1 fruit fly cellular context compared by ENCODE assay signal in the genomic region with DNA sequence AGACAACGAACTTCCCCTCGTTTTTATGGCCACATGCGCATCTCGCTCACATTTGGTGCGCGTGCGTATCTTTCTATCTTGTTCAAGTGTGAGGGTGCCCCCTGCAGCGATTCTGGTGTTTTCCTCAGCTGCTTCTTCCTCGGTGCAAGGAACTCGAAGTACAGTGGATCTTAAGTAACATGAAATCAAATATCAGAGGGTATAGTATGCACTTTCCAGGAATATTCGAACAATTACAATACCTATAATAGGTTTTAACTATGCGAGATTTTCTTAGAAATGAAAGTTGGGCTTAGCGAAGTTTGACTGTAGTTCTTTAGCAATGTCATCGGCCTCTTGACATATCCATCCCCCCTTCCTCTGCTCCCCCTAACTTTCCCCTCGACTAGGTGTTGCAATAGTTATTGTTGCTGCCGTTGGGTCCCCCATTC.
TF ChIP-seq lines count a peak whose summit lies in the region.

No protein-coding gene starts in this region.

TF ChIP-seq in whole organism, embryonic, 481 proteins besides CTCF, POLR2A, EP300 and RAD21 (continued from another document and continues in another):
- TF ChIP-seq gem (tag; optimal IDR thresholded peaks at IDR 0.05; lab: Kevin White, UChicago) (peak; percentile 69), Asciz (GFP tag; optimal IDR thresholded peaks at IDR 0.05; lab: Kevin White, UChicago) (no peak), Chrac-16 (GFP tag; optimal IDR thresholded peaks at IDR 0.05; lab: Kevin White, UChicago) (peak; percentile 61), CG4707 (GFP tag; optimal IDR thresholded peaks at IDR 0.05; lab: Kevin White, UChicago) (peak; percentile 22), dmrt11E (tag; optimal IDR thresholded peaks at IDR 0.05; lab: Kevin White, UChicago) (peak; percentile 88), CG1602 (GFP tag; optimal IDR thresholded peaks at IDR 0.05; lab: Kevin White, UChicago) (peak; percentile 41), CG10366 (GFP tag; IDR thresholded peaks at IDR 0.05; lab: Robert Waterston, UW) (peak; percentile 33; the same call in 1 of the 2 replicates), Sry-β (GFP tag; optimal IDR thresholded peaks at IDR 0.05; lab: Kevin White, UChicago) (no peak), CG15696 (tag; optimal IDR thresholded peaks at IDR 0.05; lab: Kevin White, UChicago) (peak; percentile 89), CG11093 (GFP tag; IDR thresholded peaks at IDR 0.05; lab: Robert Waterston, UW) (0 out of 3 replicates have a peak, but pooled peaks have one; percentile 34), twi (tag; optimal IDR thresholded peaks at IDR 0.05; lab: Kevin White, UChicago) (peak; percentile 70), Bteb2 (GFP tag; optimal IDR thresholded peaks at IDR 0.05; lab: Kevin White, UChicago) (no peak), CG1647 (GFP tag; optimal IDR thresholded peaks at IDR 0.05; lab: Kevin White, UChicago) (no peak), CG15601 (tag; optimal IDR thresholded peaks at IDR 0.05; lab: Kevin White, UChicago) (peak; percentile 60), lmd (GFP tag; IDR thresholded peaks at IDR 0.05; lab: Robert Waterston, UW) (peak; percentile 48; the same call in 1 of the 2 replicates), CG16863 (GFP tag; optimal IDR thresholded peaks at IDR 0.05; lab: Kevin White, UChicago) (peak; percentile 59), CG13287 (GFP tag; IDR thresholded peaks at IDR 0.05; lab: Robert Waterston, UW; ENCODE audit: partially characterized antibody) (no peak), ssp (GFP tag; IDR thresholded peaks at IDR 0.05; lab: Robert Waterston, UW) (peak; percentile 78), CG9609 (GFP tag; optimal IDR thresholded peaks at IDR 0.05; lab: Kevin White, UChicago) (peak; percentile 13), zfh2 (GFP tag; optimal IDR thresholded peaks at IDR 0.05; lab: Kevin White, UChicago) (no peak), Adf1 (GFP tag; IDR thresholded peaks at IDR 0.05; lab: Robert Waterston, UW) (no peak), bsh (GFP tag; optimal IDR thresholded peaks at IDR 0.05; lab: Kevin White, UChicago) (peak; percentile 49 to 80), Gsc (GFP tag; IDR thresholded peaks at IDR 0.05; lab: Robert Waterston, UW) (peak; percentile 54; the same call in 1 of the 2 replicates), CG14667 (GFP tag; IDR thresholded peaks at IDR 0.05; lab: Robert Waterston, UW) (peak; percentile 68), CG11504 (tag; optimal IDR thresholded peaks at IDR 0.05; lab: Kevin White, UChicago) (no peak), Stat92E (GFP tag; optimal IDR thresholded peaks at IDR 0.05; lab: Kevin White, UChicago) (peak in 1 of 3 experiments; percentile 75), CG7556 (GFP tag; optimal IDR thresholded peaks at IDR 0.05; lab: Kevin White, UChicago) (no peak), CG5245 (GFP tag; optimal IDR thresholded peaks at IDR 0.05; lab: Kevin White, UChicago) (peak; percentile 26), nmo (GFP tag; optimal IDR thresholded peaks at IDR 0.05; lab: Kevin White, UChicago) (peak; percentile 33), Meics (GFP tag; optimal IDR thresholded peaks at IDR 0.05; lab: Kevin White, UChicago) (no peak), eyg (GFP tag; optimal IDR thresholded peaks at IDR 0.05; lab: Kevin White, UChicago) (no peak), Xrp1 (GFP tag; IDR thresholded peaks at IDR 0.05; lab: Robert Waterston, UW) (peak; percentile 90), lbe (GFP tag; optimal IDR thresholded peaks at IDR 0.05; lab: Kevin White, UChicago) (no peak), NC2β (GFP tag; optimal IDR thresholded peaks at IDR 0.05; lab: Kevin White, UChicago) (peak; percentile 54), CG4360 (GFP tag; IDR thresholded peaks at IDR 0.05; lab: Robert Waterston, UW) (peak; percentile 63; the same call in 1 of the 2 replicates), HLH4C (GFP tag; IDR thresholded peaks at IDR 0.05; lab: Robert Waterston, UW; ENCODE audit: partially characterized antibody) (no peak), CoRest (tag; optimal IDR thresholded peaks at IDR 0.05; lab: Kevin White, UChicago) (peak; percentile 34), stc (GFP tag; IDR thresholded peaks at IDR 0.05; lab: Robert Waterston, UW) (peak; percentile 32; the same call in 1 of the 2 replicates), gt (GFP tag; IDR thresholded peaks at IDR 0.05; lab: Robert Waterston, UW) (peak; percentile 49; the same call in 1 of the 2 replicates), ind (GFP tag; optimal IDR thresholded peaks at IDR 0.05; lab: Kevin White, UChicago) (peak; percentile 2), CG30403 (GFP tag; optimal IDR thresholded peaks at IDR 0.05; lab: Kevin White, UChicago) (peak; percentile 32), cato (GFP tag; optimal IDR thresholded peaks at IDR 0.05; lab: Kevin White, UChicago; ENCODE audit: borderline replicate concordance) (peak; percentile 14), Lim3 (GFP tag; IDR thresholded peaks at IDR 0.05; lab: Robert Waterston, UW) (no peak), ci (GFP tag; IDR thresholded peaks at IDR 0.05; lab: Robert Waterston, UW) (peak; percentile 78), CG16815 (GFP tag; optimal IDR thresholded peaks at IDR 0.05; lab: Kevin White, UChicago) (peak; percentile 61), CG3838 (GFP tag; optimal IDR thresholded peaks at IDR 0.05; lab: Kevin White, UChicago) (no peak), CG18011 (GFP tag; optimal IDR thresholded peaks at IDR 0.05; lab: Kevin White, UChicago) (no peak), HLH54F (GFP tag; optimal IDR thresholded peaks at IDR 0.05; lab: Kevin White, UChicago) (no peak), CG12391 (tag; optimal IDR thresholded peaks at IDR 0.05; lab: Kevin White, UChicago) (peak; percentile 45), CG2875 (GFP tag; optimal IDR thresholded peaks at IDR 0.05; lab: Kevin White, UChicago) (peak; percentile 7), prd (optimal IDR thresholded peaks at IDR 0.05; lab: Kevin White, UChicago) (no peak), prd (GFP tag; IDR thresholded peaks at IDR 0.05; lab: Robert Waterston, UW) (peak; percentile 86), CG17385 (GFP tag; optimal IDR thresholded peaks at IDR 0.05; lab: Kevin White, UChicago) (peak; percentile 66), pum (GFP tag; optimal IDR thresholded peaks at IDR 0.05; lab: Kevin White, UChicago) (peak; percentile 40), Hmr (GFP tag; optimal IDR thresholded peaks at IDR 0.05; lab: Kevin White, UChicago) (no peak), HLHmδ (GFP tag; optimal IDR thresholded peaks at IDR 0.05; lab: Kevin White, UChicago) (peak; percentile 78), esg (GFP tag; conservative IDR thresholded peaks at IDR 0.05; lab: Robert Waterston, UW) (no peak), CG4404 (GFP tag; IDR thresholded peaks at IDR 0.05; lab: Robert Waterston, UW) (peak; percentile 89), fd64A (GFP tag; optimal IDR thresholded peaks at IDR 0.05; lab: Kevin White, UChicago) (peak; percentile 2), hth (optimal IDR thresholded peaks at IDR 0.05; lab: Kevin White, UChicago) (no peak), CG11695 (GFP tag; IDR thresholded peaks at IDR 0.05; lab: Robert Waterston, UW) (0 out of 3 replicates have a peak, but pooled peaks have one; percentile 15), Hsf (GFP tag; optimal IDR thresholded peaks at IDR 0.05; lab: Kevin White, UChicago) (peak; percentile 42), CG1024 (GFP tag; IDR thresholded peaks at IDR 0.05; lab: Robert Waterston, UW) (peak; percentile 53; the same call in 1 of the 2 replicates), fd102C (GFP tag; optimal IDR thresholded peaks at IDR 0.05; lab: Kevin White, UChicago) (peak; percentile 53), nau (GFP tag; optimal IDR thresholded peaks at IDR 0.05; lab: Kevin White, UChicago) (no peak), CG9727 (GFP tag; optimal IDR thresholded peaks at IDR 0.05; lab: Kevin White, UChicago) (peak; percentile 74), D19A (tag; optimal IDR thresholded peaks at IDR 0.05; lab: Kevin White, UChicago) (peak; percentile 21), ash1 (GFP tag; optimal IDR thresholded peaks at IDR 0.05; lab: Kevin White, UChicago) (no peak), CG2678 (tag; optimal IDR thresholded peaks at IDR 0.05; lab: Kevin White, UChicago) (peak; percentile 26), btn (GFP tag; optimal IDR thresholded peaks at IDR 0.05; lab: Kevin White, UChicago) (peak; percentile 45), jing (GFP tag; optimal IDR thresholded peaks at IDR 0.05; lab: Kevin White, UChicago) (peak; percentile 50), Nf-YB (GFP tag; optimal IDR thresholded peaks at IDR 0.05; lab: Kevin White, UChicago) (peak; percentile 24), croc (GFP tag; conservative IDR thresholded peaks at IDR 0.05; lab: Robert Waterston, UW) (peak; percentile 64), gfzf (GFP tag; optimal IDR thresholded peaks at IDR 0.05; lab: Kevin White, UChicago) (no peak), unpg (GFP tag; optimal IDR thresholded peaks at IDR 0.05; lab: Kevin White, UChicago) (peak; percentile 60), Ada2b (GFP tag; IDR thresholded peaks at IDR 0.05; lab: Robert Waterston, UW) (no peak), z (GFP tag; IDR thresholded peaks at IDR 0.05; lab: Robert Waterston, UW) (peak; percentile 64; the same call in 2 of the 3 replicates), nom (GFP tag; optimal IDR thresholded peaks at IDR 0.05; lab: Kevin White, UChicago) (peak; percentile 14), CG4282 (GFP tag; optimal IDR thresholded peaks at IDR 0.05; lab: Kevin White, UChicago) (no peak), CG17829 (tag; optimal IDR thresholded peaks at IDR 0.05; lab: Kevin White, UChicago) (peak; percentile 74), CG8765 (GFP tag; IDR thresholded peaks at IDR 0.05; lab: Robert Waterston, UW) (peak; percentile 92), lola (GFP tag; optimal IDR thresholded peaks at IDR 0.05; lab: Kevin White, UChicago) (peak in 1 of 3 experiments; percentile 66), Abd-B (GFP tag; optimal IDR thresholded peaks at IDR 0.05; lab: Kevin White, UChicago) (peak; percentile 5), CG6765 (GFP tag; optimal IDR thresholded peaks at IDR 0.05; lab: Kevin White, UChicago) (no peak), D19B (GFP tag; optimal IDR thresholded peaks at IDR 0.05; lab: Kevin White, UChicago) (no peak), CG2116 (GFP tag; optimal IDR thresholded peaks at IDR 0.05; lab: Kevin White, UChicago) (no peak), luna (GFP tag; optimal IDR thresholded peaks at IDR 0.05; lab: Kevin White, UChicago) (no peak), Myb (GFP tag; optimal IDR thresholded peaks at IDR 0.05; lab: Kevin White, UChicago) (peak; percentile 16), dmrt99B (tag; optimal IDR thresholded peaks at IDR 0.05; lab: Kevin White, UChicago) (peak; percentile 22), CG12104 (GFP tag; optimal IDR thresholded peaks at IDR 0.05; lab: Kevin White, UChicago) (peak; percentile 22), Sry-δ (GFP tag; optimal IDR thresholded peaks at IDR 0.05; lab: Kevin White, UChicago) (peak; percentile 10), CG2712 (tag; optimal IDR thresholded peaks at IDR 0.05; lab: Kevin White, UChicago) (peak; percentile 81), gsb-n (tag; optimal IDR thresholded peaks at IDR 0.05; lab: Kevin White, UChicago) (peak; percentile 64), PHDP (tag; optimal IDR thresholded peaks at IDR 0.05; lab: Kevin White, UChicago) (peak; percentile 31), Drgx (GFP tag; IDR thresholded peaks at IDR 0.05; lab: Robert Waterston, UW) (peak; percentile 57; the same call in 1 of the 2 replicates), sim (GFP tag; IDR thresholded peaks at IDR 0.05; lab: Robert Waterston, UW) (peak; percentile 49; the same call in 1 of the 2 replicates), Elba2 (GFP tag; optimal IDR thresholded peaks at IDR 0.05; lab: Kevin White, UChicago) (no peak), Spps (tag; optimal IDR thresholded peaks at IDR 0.05; lab: Kevin White, UChicago) (peak; percentile 52), CG1529 (GFP tag; optimal IDR thresholded peaks at IDR 0.05; lab: Kevin White, UChicago) (peak; percentile 36), Pdp1 (GFP tag; optimal IDR thresholded peaks at IDR 0.05; lab: Kevin White, UChicago) (peak; percentile 24 to 30), dpn (GFP tag; optimal IDR thresholded peaks at IDR 0.05; lab: Kevin White, UChicago) (peak in 1 of 2 experiments; percentile 61), ap (GFP tag; IDR thresholded peaks at IDR 0.05; lab: Robert Waterston, UW) (no peak), en (GFP tag; optimal IDR thresholded peaks at IDR 0.05; lab: Kevin White, UChicago) (no peak), CG2889 (GFP tag; IDR thresholded peaks at IDR 0.05; lab: Robert Waterston, UW) (0 out of 3 replicates have a peak, but pooled peaks have one; percentile 32), CG12219 (GFP tag; optimal IDR thresholded peaks at IDR 0.05; lab: Kevin White, UChicago) (peak; percentile 55), CG3407 (GFP tag; optimal IDR thresholded peaks at IDR 0.05; lab: Kevin White, UChicago) (peak; percentile 47), CG1233 (GFP tag; optimal IDR thresholded peaks at IDR 0.05; lab: Kevin White, UChicago) (peak; percentile 0), tup (GFP tag; optimal IDR thresholded peaks at IDR 0.05; lab: Kevin White, UChicago) (no peak), Mad (GFP tag; optimal IDR thresholded peaks at IDR 0.05; lab: Kevin White, UChicago) (no peak), Trl (optimal IDR thresholded peaks at IDR 0.05; lab: Kevin White, UChicago) (no peak), Trl (GFP tag; optimal IDR thresholded peaks at IDR 0.05; lab: Kevin White, UChicago) (peak; percentile 60), Xbp1 (GFP tag; optimal IDR thresholded peaks at IDR 0.05; lab: Kevin White, UChicago) (peak; percentile 20), BtbVII (GFP tag; optimal IDR thresholded peaks at IDR 0.05; lab: Kevin White, UChicago) (no peak), CG7372 (GFP tag; IDR thresholded peaks at IDR 0.05; lab: Robert Waterston, UW) (0 out of 2 replicates have a peak, but pooled peaks have one; percentile 19), CG7839 (tag; optimal IDR thresholded peaks at IDR 0.05; lab: Kevin White, UChicago) (peak; percentile 57), CG30431 (GFP tag; optimal IDR thresholded peaks at IDR 0.05; lab: Kevin White, UChicago) (peak; percentile 27), CG8290 (GFP tag; optimal IDR thresholded peaks at IDR 0.05; lab: Kevin White, UChicago) (peak; percentile 46), CG8290 (tag; optimal IDR thresholded peaks at IDR 0.05; lab: Kevin White, UChicago) (no peak), kni (GFP tag; optimal IDR thresholded peaks at IDR 0.05; lab: Kevin White, UChicago) (peak; percentile 17), dan (GFP tag; IDR thresholded peaks at IDR 0.05; lab: Robert Waterston, UW) (peak; percentile 77; the same call in 1 of the 2 replicates), row (GFP tag; IDR thresholded peaks at IDR 0.05; lab: Robert Waterston, UW) (peak; percentile 78), C15 (GFP tag; IDR thresholded peaks at IDR 0.05; lab: Robert Waterston, UW) (no peak), ewg (GFP tag; optimal IDR thresholded peaks at IDR 0.05; lab: Kevin White, UChicago) (no peak), TFAM (GFP tag; optimal IDR thresholded peaks at IDR 0.05; lab: Kevin White, UChicago) (peak; percentile 5), Nf-YC (tag; optimal IDR thresholded peaks at IDR 0.05; lab: Kevin White, UChicago) (no peak)
